Worm (Caenorhabditis elegans): ENCODE measurements around the gene srab-14.
A peak's percentile ranks its signal among the peaks of the same experiment; 100 is the strongest.

Gene srab-14

DNA sequence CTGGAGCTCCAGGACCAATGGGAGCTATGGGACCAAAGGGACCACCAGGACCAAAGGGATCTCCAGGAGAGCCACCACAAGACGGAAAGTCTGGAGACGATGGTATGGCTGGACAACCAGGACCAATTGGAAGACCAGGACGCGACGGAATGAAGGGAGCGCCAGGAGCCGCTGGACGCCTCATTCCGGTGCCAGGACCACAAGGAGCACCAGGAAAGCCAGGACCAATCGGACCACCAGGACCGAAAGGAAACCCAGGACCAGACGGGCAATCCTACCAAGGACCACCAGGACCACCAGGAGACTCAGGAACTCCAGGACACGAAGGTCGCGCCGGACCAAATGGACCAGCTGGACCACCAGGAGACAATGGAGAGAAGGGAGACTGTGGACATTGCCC is 45.5 kb upstream of the srab-14 start:
- TF ChIP-seq zip-8 (tag; optimal IDR thresholded peaks at IDR 0.05), result no peak
- TF ChIP-seq ztf-11 (tag; optimal IDR thresholded peaks at IDR 0.05), result no peak
- no peak for TF ChIP-seq elt-3 (tag; optimal IDR thresholded peaks at IDR 0.05)
- no peak for TF ChIP-seq unc-39 (tag; optimal IDR thresholded peaks at IDR 0.05)
- TF ChIP-seq lin-32 (GFP tag; optimal IDR thresholded peaks at IDR 0.05), result no peak
- TF ChIP-seq unc-62 (GFP tag; optimal IDR thresholded peaks at IDR 0.05), result no peak
- no peak for TF ChIP-seq lsy-2 (tag; optimal IDR thresholded peaks at IDR 0.05)
- TF ChIP-seq snpc-4 (tag; optimal IDR thresholded peaks at IDR 0.05), result no peak
- TF ChIP-seq ceh-39 (tag; optimal IDR thresholded peaks at IDR 0.05), result no peak
- no peak for TF ChIP-seq ces-1 (GFP tag; optimal IDR thresholded peaks at IDR 0.05)
- TF ChIP-seq flh-1 (GFP tag; optimal IDR thresholded peaks at IDR 0.05), result no peak

DNA sequence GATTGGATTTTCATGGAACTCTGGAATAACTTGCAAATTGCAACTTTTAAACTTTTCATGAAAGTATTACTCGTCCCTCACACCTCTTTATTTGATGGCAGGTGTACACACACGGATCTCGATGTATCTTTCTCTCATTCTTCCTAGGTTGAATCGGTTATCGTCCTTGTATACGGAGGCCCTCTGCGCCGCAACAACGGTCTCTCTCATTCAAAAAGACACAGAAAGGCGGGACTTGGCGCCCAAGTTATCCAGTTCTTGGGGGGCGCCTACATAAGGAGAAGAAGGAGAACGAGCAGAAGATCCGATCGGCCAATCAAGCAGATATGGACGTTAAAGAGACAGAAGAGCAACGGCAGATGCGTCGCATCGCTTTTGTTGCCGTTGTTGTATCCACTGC is 44.5 kb upstream of the srab-14 start, which contains the start of gene rol-8:
TSS of gene rol-8 (plus strand) at position 301 of the 400 bp plus-strand sequence.
- TF ChIP-seq ceh-43 (GFP tag; optimal IDR thresholded peaks at IDR 0.05) (no peak), nhr-76 (tag; optimal IDR thresholded peaks at IDR 0.05) (no peak), zip-8 (tag; optimal IDR thresholded peaks at IDR 0.05) (no peak), tbx-8 (GFP tag; optimal IDR thresholded peaks at IDR 0.05) (no peak), sem-2 (GFP tag; optimal IDR thresholded peaks at IDR 0.05) (no peak), M03D4.4 (tag; optimal IDR thresholded peaks at IDR 0.05) (no peak), cnd-1 (tag; optimal IDR thresholded peaks at IDR 0.05) (no peak), ham-2 (GFP tag; optimal IDR thresholded peaks at IDR 0.05) (no peak), ceh-83 (GFP tag; optimal IDR thresholded peaks at IDR 0.05) (no peak), flh-1 (GFP tag; optimal IDR thresholded peaks at IDR 0.05) (no peak), pha-4 (tag; optimal IDR thresholded peaks at IDR 0.05) (no peak), elt-3 (tag; optimal IDR thresholded peaks at IDR 0.05) (no peak), hlh-1 (tag; optimal IDR thresholded peaks at IDR 0.05) (no peak), nhr-12 (tag; optimal IDR thresholded peaks at IDR 0.05) (no peak), unc-39 (tag; optimal IDR thresholded peaks at IDR 0.05) (no peak), nhr-237 (tag; optimal IDR thresholded peaks at IDR 0.05) (no peak), sptf-1 (tag; optimal IDR thresholded peaks at IDR 0.05) (no peak), blmp-1 (tag; optimal IDR thresholded peaks at IDR 0.05) (no peak)

DNA sequence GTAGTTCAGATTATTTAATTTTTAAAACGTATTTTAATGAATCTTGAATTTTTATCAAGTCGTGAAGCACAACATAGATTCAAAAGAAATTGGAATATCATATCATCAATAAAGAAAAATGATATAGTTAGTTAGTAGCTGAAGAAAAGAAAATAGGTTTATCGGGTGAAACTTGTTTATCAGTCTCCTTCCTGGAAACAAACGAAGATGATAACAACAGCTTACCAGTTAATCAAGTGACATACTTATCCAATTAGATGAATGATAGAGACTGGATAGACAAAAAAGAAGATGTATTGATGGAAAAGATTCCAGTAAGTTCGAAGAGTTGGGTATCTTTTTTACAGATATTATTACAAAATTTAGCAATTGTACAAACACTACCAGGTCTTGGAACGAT is 43.7 kb upstream of the srab-14 start:
- no peak for TF ChIP-seq hlh-1 (tag; optimal IDR thresholded peaks at IDR 0.05)
- no peak for TF ChIP-seq nhr-28 (tag; optimal IDR thresholded peaks at IDR 0.05)
- TF ChIP-seq ces-1 (GFP tag; optimal IDR thresholded peaks at IDR 0.05), result no peak
- no peak for TF ChIP-seq ceh-39 (tag; optimal IDR thresholded peaks at IDR 0.05)
- no peak for TF ChIP-seq lin-13 (tag; optimal IDR thresholded peaks at IDR 0.05)
- no peak for TF ChIP-seq blmp-1 (tag; optimal IDR thresholded peaks at IDR 0.05)
- TF ChIP-seq lsy-2 (tag; optimal IDR thresholded peaks at IDR 0.05), result no peak
- no peak for TF ChIP-seq unc-120 (tag; optimal IDR thresholded peaks at IDR 0.05; ENCODE audit: poor library complexity, severe bottlenecking)
- no peak for TF ChIP-seq unc-62 (GFP tag; optimal IDR thresholded peaks at IDR 0.05)
- no peak for TF ChIP-seq sptf-1 (tag; optimal IDR thresholded peaks at IDR 0.05)
- TF ChIP-seq cnd-1 (tag; optimal IDR thresholded peaks at IDR 0.05), result no peak
- no peak for TF ChIP-seq bed-3 (GFP tag; optimal IDR thresholded peaks at IDR 0.05)
- no peak for TF ChIP-seq mls-2 (tag; optimal IDR thresholded peaks at IDR 0.05)

DNA sequence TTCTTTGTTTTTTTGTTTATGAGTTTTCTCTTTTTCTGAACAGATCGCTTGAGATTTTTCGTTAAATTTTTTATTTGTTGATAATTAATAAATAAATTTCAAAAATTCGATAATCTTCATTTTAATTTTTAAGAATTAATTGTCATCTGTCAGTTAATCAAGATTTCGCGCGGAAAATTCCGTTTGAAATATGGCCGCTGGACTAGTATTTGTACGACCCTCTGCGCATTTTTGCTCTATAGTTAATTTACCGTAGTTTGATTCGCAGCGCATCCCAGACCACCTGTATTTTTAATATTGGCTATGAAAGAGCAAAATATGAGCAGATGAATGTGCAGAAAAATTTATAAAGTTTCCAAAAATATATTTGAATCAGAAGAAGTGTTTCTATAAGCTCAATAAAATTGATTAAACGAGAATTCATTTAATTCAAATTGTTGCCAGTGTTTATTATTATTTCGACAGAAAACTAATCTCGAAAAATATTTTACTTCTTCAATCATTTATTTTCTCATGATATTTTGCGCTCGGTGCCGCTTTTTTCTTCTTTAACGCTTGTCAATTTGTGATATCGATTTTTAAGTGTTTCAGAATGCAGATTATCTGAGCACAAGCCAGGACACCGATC is 38.4 kb upstream of the srab-14 start, which contains the start of gene nfi-1:
TSS of gene nfi-1 (plus strand) at position 578 of the 628 bp plus-strand sequence.
- TF ChIP-seq ceh-39 (tag; optimal IDR thresholded peaks at IDR 0.05), result peak; percentile 8
- no peak for TF ChIP-seq unc-39 (tag; optimal IDR thresholded peaks at IDR 0.05)
- peak; percentile 82 for TF ChIP-seq lsy-2 (tag; optimal IDR thresholded peaks at IDR 0.05)
- peak; percentile 67 for TF ChIP-seq mep-1 (tag; optimal IDR thresholded peaks at IDR 0.05)
- TF ChIP-seq hlh-1 (tag; optimal IDR thresholded peaks at IDR 0.05), result peak; percentile 10

DNA sequence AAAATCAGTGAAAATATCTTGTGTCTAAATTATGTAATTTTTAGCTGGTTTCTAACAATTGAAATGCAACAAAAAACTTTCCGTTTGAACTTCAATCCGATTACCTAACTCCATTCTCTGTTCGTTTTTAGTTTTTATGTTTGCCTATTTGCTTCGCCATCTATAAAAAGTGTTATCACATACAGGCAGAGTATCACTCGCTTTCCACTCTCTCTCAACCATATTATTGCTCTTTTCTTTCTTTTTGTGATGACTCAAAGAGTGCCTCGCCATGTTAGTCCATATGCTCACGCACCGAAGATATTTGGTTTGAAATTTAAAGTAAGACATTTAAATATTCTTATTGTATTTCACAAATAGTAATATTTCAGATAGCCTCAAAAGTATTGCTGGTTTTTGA is 35.6 kb upstream of the srab-14 start, which contains the start of gene ZK1290.13:
TSS of gene ZK1290.13 (plus strand) at position 73 of the 400 bp plus-strand sequence.
- TF ChIP-seq sptf-1 (tag; optimal IDR thresholded peaks at IDR 0.05) (no peak), nhr-2 (tag; optimal IDR thresholded peaks at IDR 0.05) (no peak), mls-2 (tag; optimal IDR thresholded peaks at IDR 0.05) (no peak), sem-2 (GFP tag; optimal IDR thresholded peaks at IDR 0.05) (no peak), pha-4 (tag; optimal IDR thresholded peaks at IDR 0.05) (no peak), tbx-8 (GFP tag; optimal IDR thresholded peaks at IDR 0.05) (no peak), unc-39 (tag; optimal IDR thresholded peaks at IDR 0.05) (no peak), hlh-1 (tag; optimal IDR thresholded peaks at IDR 0.05) (no peak), ceh-39 (tag; optimal IDR thresholded peaks at IDR 0.05) (no peak), ces-1 (GFP tag; optimal IDR thresholded peaks at IDR 0.05) (no peak), unc-62 (GFP tag; optimal IDR thresholded peaks at IDR 0.05) (no peak), cnd-1 (tag; optimal IDR thresholded peaks at IDR 0.05) (no peak), blmp-1 (tag; optimal IDR thresholded peaks at IDR 0.05) (no peak), lin-32 (GFP tag; optimal IDR thresholded peaks at IDR 0.05) (no peak), mab-5 (tag; optimal IDR thresholded peaks at IDR 0.05) (no peak)
